Worm (Caenorhabditis elegans) whole organism, late embryonic: ENCODE measurements around the gene sre-2.
A peak's percentile ranks its signal among the peaks of the same experiment; 100 is the strongest.

ENCODE experiments used
- C08G9.2 ChIP-seq: sonication (generic microtip); optimal IDR thresholded peaks from 2 replicates; lab custom pipeline; 2016; ENCODE audit warnings: mild to moderate bottlenecking, missing genetic modification characterization, moderate library complexity, missing compliant biosample characterization
- C38D4.7 ChIP-seq: fragments of 200-800 bp; sonication (Bioruptor generic); optimal IDR thresholded peaks from 2 replicates; lab custom pipeline; 2018; ENCODE audit warnings: mild to moderate bottlenecking, missing genetic modification characterization, moderate library complexity, missing compliant biosample characterization
- F13H6.1 ChIP-seq: sonication (generic microtip); optimal IDR thresholded peaks from 2 replicates; lab custom pipeline; 2016; ENCODE audit warnings: missing genetic modification characterization, missing compliant biosample characterization
- K02D7.2 ChIP-seq: sonication (generic microtip); optimal IDR thresholded peaks from 2 replicates; lab custom pipeline; 2017; ENCODE audit warnings: mild to moderate bottlenecking, missing genetic modification characterization, missing compliant biosample characterization
- K09A11.1 ChIP-seq: sonication (generic microtip); optimal IDR thresholded peaks from 2 replicates; lab custom pipeline; 2017; ENCODE audit warnings: antibody characterized with exemption, mild to moderate bottlenecking, missing genetic modification characterization, missing compliant biosample characterization; ENCODE audit not compliant: insufficient read depth
- Y22D7AL.16 ChIP-seq: sonication (generic microtip); optimal IDR thresholded peaks from 2 replicates; lab custom pipeline; 2016; ENCODE audit warnings: missing genetic modification characterization, missing compliant biosample characterization
- ama-1 ChIP-seq: fragments of 150-350 bp; optimal IDR thresholded peaks from 2 replicates; lab custom pipeline; 2014
- ceh-18 ChIP-seq: sonication (generic microtip); optimal IDR thresholded peaks from 2 replicates; lab custom pipeline; 2016; ENCODE audit warnings: missing genetic modification characterization, missing compliant biosample characterization
- ceh-19 ChIP-seq: fragments of 200-800 bp; sonication (Bioruptor generic); optimal IDR thresholded peaks from 2 replicates; lab custom pipeline; 2018; ENCODE audit warnings: mild to moderate bottlenecking, missing genetic modification characterization, missing compliant biosample characterization
- ceh-22 ChIP-seq: sonication (generic microtip); optimal IDR thresholded peaks from 2 replicates; lab custom pipeline; 2017; ENCODE audit warnings: missing biosample characterization, missing genetic modification characterization
- ceh-24 ChIP-seq: sonication (generic microtip); optimal IDR thresholded peaks from 2 replicates; lab custom pipeline; 2016; ENCODE audit warnings: mild to moderate bottlenecking, missing genetic modification characterization, missing compliant biosample characterization
- ceh-30 ChIP-seq: fragments of 150-350 bp; optimal IDR thresholded peaks from 2 replicates; lab custom pipeline; 2014; ENCODE audit warnings: missing biosample characterization, missing genetic modification characterization
- ceh-31 ChIP-seq: sonication (generic microtip); optimal IDR thresholded peaks from 2 replicates; lab custom pipeline; 2016; ENCODE audit warnings: missing genetic modification characterization, missing compliant biosample characterization
- ceh-34 ChIP-seq: sonication (generic microtip); optimal IDR thresholded peaks from 2 replicates; lab custom pipeline; 2016; ENCODE audit warnings: mild to moderate bottlenecking, missing genetic modification characterization, missing compliant biosample characterization
- ceh-45 ChIP-seq: fragments of 200-800 bp; sonication (Bioruptor generic); IDR thresholded peaks from 2 replicates; pipeline ENCODE4 v1.3.6; 2022; ENCODE audit warnings: missing genetic modification reagents, missing genetic modification characterization, missing compliant biosample characterization
- ceh-48 ChIP-seq: sonication (generic microtip); optimal IDR thresholded peaks from 2 replicates; lab custom pipeline; 2016; ENCODE audit warnings: missing genetic modification characterization, inconsistent platforms, missing compliant biosample characterization
- ceh-6 ChIP-seq: fragments of 200-800 bp; sonication (Bioruptor generic); optimal IDR thresholded peaks from 2 replicates; lab custom pipeline; 2018; ENCODE audit warnings: mild to moderate bottlenecking, missing genetic modification characterization, missing compliant biosample characterization
- ceh-9 ChIP-seq: sonication (generic microtip); optimal IDR thresholded peaks from 2 replicates; lab custom pipeline; 2016; ENCODE audit warnings: mild to moderate bottlenecking, missing genetic modification characterization, inconsistent platforms, missing compliant biosample characterization
- dmd-4 ChIP-seq: sonication (generic microtip); optimal IDR thresholded peaks from 2 replicates; lab custom pipeline; 2016; ENCODE audit warnings: borderline replicate concordance, missing genetic modification characterization, missing compliant biosample characterization
- dve-1 ChIP-seq: sonication (generic microtip); optimal IDR thresholded peaks from 2 replicates; lab custom pipeline; 2017; ENCODE audit warnings: antibody characterized with exemption, mild to moderate bottlenecking, missing genetic modification characterization, missing compliant biosample characterization
- elt-2 ChIP-seq: sonication (generic microtip); optimal IDR thresholded peaks from 2 replicates; lab custom pipeline; 2016; ENCODE audit warnings: missing genetic modification reagents, missing genetic modification characterization, missing compliant biosample characterization
- hlh-15 ChIP-seq: sonication (generic microtip); optimal IDR thresholded peaks from 2 replicates; lab custom pipeline; 2016; ENCODE audit warnings: missing genetic modification characterization, missing compliant biosample characterization
- hlh-30 ChIP-seq: sonication (generic microtip); optimal IDR thresholded peaks from 2 replicates; lab custom pipeline; 2017; ENCODE audit warnings: antibody characterized with exemption, missing genetic modification characterization, missing compliant biosample characterization; ENCODE audit not compliant: insufficient read depth
- hlh-6 ChIP-seq: sonication (generic microtip); optimal IDR thresholded peaks from 2 replicates; lab custom pipeline; 2016; ENCODE audit warnings: missing genotype, missing genetic modification characterization, missing compliant biosample characterization
- hlh-8 ChIP-seq: sonication (generic microtip); optimal IDR thresholded peaks from 2 replicates; lab custom pipeline; 2016; ENCODE audit warnings: missing genotype, missing genetic modification characterization, missing compliant biosample characterization
- lim-6 ChIP-seq: sonication (generic microtip); optimal IDR thresholded peaks from 2 replicates; lab custom pipeline; 2016; ENCODE audit warnings: missing genetic modification characterization, missing compliant biosample characterization
- lin-11 ChIP-seq: fragments of 200-800 bp; sonication (Bioruptor generic); optimal IDR thresholded peaks from 2 replicates; lab custom pipeline; 2018; ENCODE audit warnings: mild to moderate bottlenecking, missing genetic modification characterization, missing compliant biosample characterization
- nfya-1 ChIP-seq: sonication (generic microtip); optimal IDR thresholded peaks from 2 replicates; lab custom pipeline; 2017; ENCODE audit warnings: missing genetic modification characterization, mild to moderate bottlenecking, missing compliant biosample characterization, antibody characterized with exemption, moderate library complexity
- nhr-11 ChIP-seq: fragments of 150-350 bp; optimal IDR thresholded peaks from 2 replicates; lab custom pipeline; 2014; ENCODE audit warnings: missing biosample characterization, missing genetic modification characterization
- npax-4 ChIP-seq: sonication (generic microtip); optimal IDR thresholded peaks from 2 replicates; lab custom pipeline; 2016; ENCODE audit warnings: missing genetic modification characterization, missing compliant biosample characterization
- odd-2 ChIP-seq: sonication (generic microtip); optimal IDR thresholded peaks from 2 replicates; lab custom pipeline; 2017; ENCODE audit warnings: antibody characterized with exemption, mild to moderate bottlenecking, missing genetic modification characterization, missing compliant biosample characterization
- pat-9 ChIP-seq: fragments of 200-800 bp; sonication (Bioruptor generic); optimal IDR thresholded peaks from 2 replicates; lab custom pipeline; 2018; ENCODE audit warnings: mild to moderate bottlenecking, missing genetic modification characterization, moderate library complexity, missing compliant biosample characterization
- pros-1 ChIP-seq: fragments of 150-350 bp; optimal IDR thresholded peaks from 2 replicates; lab custom pipeline; 2014; ENCODE audit warnings: missing biosample characterization, missing genetic modification reagents, missing genetic modification characterization
- ref-2 ChIP-seq: sonication (generic microtip); optimal IDR thresholded peaks from 2 replicates; lab custom pipeline; 2016; ENCODE audit warnings: missing genetic modification characterization, missing compliant biosample characterization
- rnt-1 ChIP-seq: sonication (generic microtip); optimal IDR thresholded peaks from 2 replicates; lab custom pipeline; 2016; ENCODE audit warnings: missing genetic modification characterization, missing compliant biosample characterization
- sdc-2 ChIP-seq: sonication (generic microtip); optimal IDR thresholded peaks from 2 replicates; lab custom pipeline; 2016; ENCODE audit warnings: missing genotype, missing genetic modification characterization, missing compliant biosample characterization
- sox-2 ChIP-seq: fragments of 200-800 bp; sonication (Bioruptor generic); IDR thresholded peaks from 2 replicates; pipeline ENCODE4 v1.3.6; 2022; ENCODE audit warnings: missing genetic modification reagents, missing genetic modification characterization, missing compliant biosample characterization
- sox-4 ChIP-seq: sonication (generic microtip); optimal IDR thresholded peaks from 2 replicates; lab custom pipeline; 2017; ENCODE audit warnings: mild to moderate bottlenecking, missing genetic modification characterization, inconsistent platforms, missing compliant biosample characterization
- syd-9 ChIP-seq: sonication (generic microtip); optimal IDR thresholded peaks from 2 replicates; lab custom pipeline; 2016; ENCODE audit warnings: mild to moderate bottlenecking, missing genetic modification characterization, moderate library complexity, missing compliant biosample characterization
- ttx-3 ChIP-seq: sonication (generic microtip); optimal IDR thresholded peaks from 2 replicates; lab custom pipeline; 2016; ENCODE audit warnings: missing genetic modification reagents, missing genetic modification characterization, missing compliant biosample characterization
- unc-42 ChIP-seq: sonication (generic microtip); optimal IDR thresholded peaks from 2 replicates; lab custom pipeline; 2016; ENCODE audit warnings: missing genotype, missing genetic modification characterization, missing compliant biosample characterization
- unc-86 ChIP-seq: sonication (generic microtip); optimal IDR thresholded peaks from 2 replicates; lab custom pipeline; 2016; ENCODE audit warnings: missing genetic modification characterization, missing compliant biosample characterization
- ztf-16 ChIP-seq: sonication (generic microtip); optimal IDR thresholded peaks from 2 replicates; lab custom pipeline; 2017; ENCODE audit warnings: missing genetic modification characterization, missing compliant biosample characterization

Gene sre-2

ce11 chrII:8092537-8092936 is 9.4 kb downstream of the sre-2 start, which contains the start of gene ltd-1:
Gene ltd-1, minus strand, starts transcription at chrII:8092754.
- TF ChIP-seq nhr-11 (tag; lab: Kevin White, UChicago), result no peak
- TF ChIP-seq ceh-18 (tag; lab: Kevin White, UChicago), result no peak
- no peak for TF ChIP-seq ceh-34 (tag; lab: Kevin White, UChicago)
- TF ChIP-seq odd-2 (tag; lab: Kevin White, UChicago), result no peak

ce11 chrII:8091528-8091927 is 10.4 kb downstream of the sre-2 start:
- TF ChIP-seq dve-1 (tag; lab: Kevin White, UChicago) (peak; percentile 56), nfya-1 (tag; lab: Kevin White, UChicago) (no peak), ceh-18 (tag; lab: Kevin White, UChicago) (no peak), unc-86 (tag; lab: Kevin White, UChicago) (no peak), Y22D7AL.16 (tag; lab: Kevin White, UChicago) (no peak), C08G9.2 (tag; lab: Kevin White, UChicago) (no peak), ref-2 (tag; lab: Kevin White, UChicago) (peak; percentile 4), ceh-30 (tag; lab: Kevin White, UChicago) (no peak), K02D7.2 (tag; lab: Kevin White, UChicago) (no peak), ceh-24 (tag; lab: Kevin White, UChicago) (no peak), ama-1 (lab: Kevin White, UChicago) (peak; percentile 12), ceh-6 (no peak)

DNA sequence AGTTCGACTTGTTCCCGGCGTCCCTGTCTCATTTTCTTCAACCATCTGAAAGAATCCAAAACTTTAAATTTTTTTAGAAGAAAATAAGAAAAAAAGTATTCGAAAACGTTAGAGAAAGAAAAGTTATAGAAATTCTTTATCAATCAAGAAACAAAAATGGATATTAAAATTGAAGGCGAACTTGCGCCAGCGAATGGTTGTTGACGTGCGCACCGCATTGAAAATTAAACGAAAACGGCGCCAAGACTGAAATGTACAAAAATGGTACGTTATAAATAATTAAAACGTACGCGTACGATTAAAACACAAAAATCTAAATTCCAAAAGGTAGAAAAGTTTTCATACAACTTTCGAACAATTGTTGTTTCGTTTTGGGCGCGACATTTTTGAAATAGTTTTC is 15.1 kb downstream of the sre-2 start, which contains the start of gene K02C4.3:
Gene K02C4.3 (minus strand): TSS at position 51 of the 400 bp plus-strand sequence.
- no peak for TF ChIP-seq hlh-15 (tag; lab: Kevin White, UChicago)
- TF ChIP-seq elt-2, result peak; percentile 0
- no peak for TF ChIP-seq syd-9 (tag; lab: Kevin White, UChicago)
- no peak for TF ChIP-seq pat-9 (tag; lab: Kevin White, UChicago)
- no peak for TF ChIP-seq K09A11.1
- TF ChIP-seq lim-6 (tag; lab: Kevin White, UChicago), result no peak
- peak; percentile 23 for TF ChIP-seq nfya-1 (tag; lab: Kevin White, UChicago)
- no peak for TF ChIP-seq lin-11 (tag; lab: Kevin White, UChicago)
- TF ChIP-seq sox-4 (tag; lab: Kevin White, UChicago), result no peak
- no peak for TF ChIP-seq rnt-1 (tag; lab: Kevin White, UChicago)
- TF ChIP-seq ceh-31, result peak; percentile 25
- TF ChIP-seq npax-4 (tag; lab: Kevin White, UChicago), result no peak
- TF ChIP-seq hlh-8, result no peak
- peak; percentile 43 for TF ChIP-seq unc-42 (tag; lab: Kevin White, UChicago)
- TF ChIP-seq pros-1 (tag; lab: Kevin White, UChicago), result no peak

- TF ChIP-seq dmd-4 (tag; lab: Kevin White, UChicago) (no peak), ceh-34 (tag; lab: Kevin White, UChicago) (no peak), hlh-30 (tag; lab: Kevin White, UChicago) (no peak), ceh-48 (tag; lab: Kevin White, UChicago) (no peak), ceh-24 (tag; lab: Kevin White, UChicago) (no peak)
Observed at ce11 chrII:8078041-8078440, 23.9 kb downstream of the sre-2 start, which contains the start of gene K02C4.5. Gene K02C4.5, plus strand, starts transcription at chrII:8078435.

DNA sequence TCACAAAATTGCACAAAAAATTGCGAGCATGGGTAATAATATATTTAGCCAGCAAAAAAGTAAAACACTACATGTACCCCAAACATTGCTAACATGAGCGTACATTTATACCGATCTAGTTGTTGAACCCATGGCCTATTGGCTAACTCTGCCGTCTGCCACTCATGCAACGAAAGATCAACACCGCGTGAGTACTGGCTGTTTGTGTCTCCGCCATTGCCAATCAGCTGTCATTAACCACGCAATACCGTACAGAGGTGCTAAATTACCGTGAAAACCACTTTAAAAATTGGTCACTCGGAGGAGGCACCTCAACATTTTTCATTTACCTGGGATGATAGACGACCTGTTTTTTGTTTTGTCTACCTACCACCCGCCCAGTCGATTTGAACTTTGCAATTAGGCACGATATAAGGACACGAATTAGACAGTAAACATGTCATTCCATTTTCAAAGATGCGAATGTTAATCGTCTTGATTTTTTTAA is 26.6 kb downstream of the sre-2 start, which contains the start of gene K02C4.2:
Gene K02C4.2 (plus strand): TSS at position 437 of the 487 bp plus-strand sequence.
- TF ChIP-seq ceh-34 (tag; lab: Kevin White, UChicago) (peak; percentile 52), F13H6.1 (tag; lab: Kevin White, UChicago) (no peak), nhr-11 (tag; lab: Kevin White, UChicago) (no peak), ceh-45 (GFP tag; lab: Robert Waterston, UW) (0 out of 2 replicates have a peak, but pooled peaks have one; percentile 30), rnt-1 (tag; lab: Kevin White, UChicago) (no peak), ztf-16 (peak; percentile 67), lim-6 (tag; lab: Kevin White, UChicago) (no peak), ceh-19 (no peak), unc-86 (tag; lab: Kevin White, UChicago) (peak; percentile 37), ceh-31 (peak; percentile 10), pros-1 (tag; lab: Kevin White, UChicago) (no peak), pat-9 (tag; lab: Kevin White, UChicago) (peak; percentile 80), sox-2 (no peak), ceh-9 (tag; lab: Kevin White, UChicago) (no peak), sdc-2 (tag; lab: Kevin White, UChicago) (no peak), ceh-22 (tag; lab: Kevin White, UChicago) (peak; percentile 45), C38D4.7 (GFP tag; lab: Kevin White, UChicago) (peak; percentile 55), ttx-3 (peak; percentile 40), hlh-6 (tag; lab: Kevin White, UChicago) (peak; percentile 76), ceh-48 (tag; lab: Kevin White, UChicago) (peak; percentile 17), nfya-1 (tag; lab: Kevin White, UChicago) (peak; percentile 51)
